7 worm cellular contexts compared by ENCODE assay signal in the genomic region with DNA sequence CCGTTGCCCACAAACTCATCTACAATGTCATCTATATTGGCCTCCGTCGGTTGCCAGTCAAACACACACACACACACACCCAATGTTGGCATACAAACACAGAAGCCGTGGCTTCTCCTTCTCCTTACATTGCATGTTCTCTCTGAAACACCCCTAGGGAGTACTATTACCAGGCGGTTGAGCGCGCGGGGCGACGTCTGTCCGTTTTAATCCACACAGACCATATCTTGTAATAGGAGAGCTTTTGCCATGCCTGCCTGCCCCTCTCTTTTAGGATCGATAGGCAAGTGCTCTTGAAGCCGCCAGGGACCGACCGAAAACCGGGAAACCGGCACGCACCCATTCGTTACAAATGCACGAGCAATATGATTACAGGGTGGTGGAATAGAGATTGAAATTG.
TF ChIP-seq lines count a peak whose summit lies in the region.

No protein-coding gene starts in this region.

TF ChIP-seq in whole organism, L1 larva, 84 proteins besides CTCF, POLR2A, EP300 and RAD21:
- TF ChIP-seq lin-14 (GFP tag; optimal IDR thresholded peaks at IDR 0.05; lab: Kevin White, UChicago) (peak; percentile 28), hpl-2 (GFP tag; optimal IDR thresholded peaks at IDR 0.05; lab: Kevin White, UChicago) (no peak), fkh-4 (tag; optimal IDR thresholded peaks at IDR 0.05; lab: Kevin White, UChicago; ENCODE audit: borderline replicate concordance) (no peak), zag-1 (tag; optimal IDR thresholded peaks at IDR 0.05; lab: Kevin White, UChicago) (no peak), skn-1 (tag; optimal IDR thresholded peaks at IDR 0.05; lab: Kevin White, UChicago) (no peak)
TF ChIP-seq in whole organism, L1 larva: peak in this region for 1.

TF ChIP-seq in whole organism, L4 larva, 104 proteins besides CTCF, POLR2A, EP300 and RAD21 (continues in another document):
- TF ChIP-seq F37D6.2 (tag; optimal IDR thresholded peaks at IDR 0.05; lab: Kevin White, UChicago) (no peak), tra-1 (GFP tag; IDR thresholded peaks at IDR 0.05; lab: Robert Waterston, UW) (no peak), dve-1 (tag; optimal IDR thresholded peaks at IDR 0.05; lab: Kevin White, UChicago; ENCODE audit: insufficient read depth) (no peak), lsy-2 (tag; optimal IDR thresholded peaks at IDR 0.05; lab: Kevin White, UChicago) (no peak), D1046.2 (GFP tag; IDR thresholded peaks at IDR 0.05; lab: Robert Waterston, UW) (no peak), daf-8 (GFP tag; IDR thresholded peaks at IDR 0.05; lab: Robert Waterston, UW) (no peak), T26A8.4 (GFP tag; IDR thresholded peaks at IDR 0.05; lab: Robert Waterston, UW) (no peak), hlh-11 (tag; optimal IDR thresholded peaks at IDR 0.05; lab: Kevin White, UChicago) (no peak), hlh-30 (tag; optimal IDR thresholded peaks at IDR 0.05; lab: Kevin White, UChicago; ENCODE audit: insufficient read depth) (peak; percentile 1), lin-13 (GFP tag; optimal IDR thresholded peaks at IDR 0.05; lab: Kevin White, UChicago) (no peak), arid-1 (GFP tag; conservative IDR thresholded peaks at IDR 0.05; lab: Robert Waterston, UW) (no peak), daf-12 (tag; optimal IDR thresholded peaks at IDR 0.05; lab: Kevin White, UChicago) (no peak), spr-1 (tag; optimal IDR thresholded peaks at IDR 0.05; lab: Kevin White, UChicago) (no peak), ceh-32 (tag; optimal IDR thresholded peaks at IDR 0.05; lab: Kevin White, UChicago; ENCODE audit: poor library complexity) (no peak)

TF ChIP-seq in whole organism, early embryonic, 17 proteins besides CTCF, POLR2A, EP300 and RAD21:
- TF ChIP-seq pes-1 (GFP tag; IDR thresholded peaks at IDR 0.05; lab: Robert Waterston, UW) (peak; percentile 29; the same call in 1 of the 2 replicates), aly-1 (tag; optimal IDR thresholded peaks at IDR 0.05; lab: Kevin White, UChicago) (no peak)

TF ChIP-seq in whole organism, late embryonic, 69 proteins besides CTCF, POLR2A, EP300 and RAD21 (continues in another document):
- TF ChIP-seq sdc-2 (tag; optimal IDR thresholded peaks at IDR 0.05; lab: Kevin White, UChicago) = no peak
- no peak for TF ChIP-seq ceh-31 (tag; optimal IDR thresholded peaks at IDR 0.05; lab: Kevin White, UChicago)
- TF ChIP-seq ceh-48 (tag; optimal IDR thresholded peaks at IDR 0.05; lab: Kevin White, UChicago) = peak; percentile 42
- TF ChIP-seq ceh-22 (tag; optimal IDR thresholded peaks at IDR 0.05; lab: Kevin White, UChicago) = no peak
- TF ChIP-seq F13H6.1 (tag; optimal IDR thresholded peaks at IDR 0.05; lab: Kevin White, UChicago) = no peak
- no peak for TF ChIP-seq fax-1 (tag; optimal IDR thresholded peaks at IDR 0.05; lab: Kevin White, UChicago)
- no peak for TF ChIP-seq ceh-45 (GFP tag; IDR thresholded peaks at IDR 0.05; lab: Robert Waterston, UW)
- TF ChIP-seq unc-42 (tag; optimal IDR thresholded peaks at IDR 0.05; lab: Kevin White, UChicago) = no peak
- peak; percentile 56 for TF ChIP-seq ceh-34 (tag; optimal IDR thresholded peaks at IDR 0.05; lab: Kevin White, UChicago)
- peak; percentile 22 for TF ChIP-seq mec-3 (tag; optimal IDR thresholded peaks at IDR 0.05; lab: Kevin White, UChicago; ENCODE audit: borderline replicate concordance)
- TF ChIP-seq lin-11 (tag; optimal IDR thresholded peaks at IDR 0.05; lab: Kevin White, UChicago) = no peak
- TF ChIP-seq hlh-30 (tag; optimal IDR thresholded peaks at IDR 0.05; lab: Kevin White, UChicago; ENCODE audit: insufficient read depth) = no peak
- no peak for TF ChIP-seq pat-9 (tag; optimal IDR thresholded peaks at IDR 0.05; lab: Kevin White, UChicago)
- no peak for TF ChIP-seq nhr-232 (tag; optimal IDR thresholded peaks at IDR 0.05; lab: Kevin White, UChicago)
- TF ChIP-seq gmeb-2 (tag; optimal IDR thresholded peaks at IDR 0.05; lab: Kevin White, UChicago) = no peak
- TF ChIP-seq unc-3 (GFP tag; conservative IDR thresholded peaks at IDR 0.05; lab: Robert Waterston, UW) = 0 out of 2 replicates have a peak, but pooled peaks have one; percentile 12
- TF ChIP-seq unc-3 (tag; optimal IDR thresholded peaks at IDR 0.05; lab: Kevin White, UChicago) = no peak

TF ChIP-seq in whole organism, midembryonic, 9 proteins besides CTCF, POLR2A, EP300 and RAD21:
- no peak for TF ChIP-seq klf-2 (GFP tag; conservative IDR thresholded peaks at IDR 0.05; lab: Robert Waterston, UW)
- TF ChIP-seq tab-1 (GFP tag; IDR thresholded peaks at IDR 0.05; lab: Robert Waterston, UW) = no peak
- TF ChIP-seq flt-1 (GFP tag; IDR thresholded peaks at IDR 0.05; lab: Robert Waterston, UW) = peak; percentile 56
- no peak for TF ChIP-seq ztf-23 (GFP tag; IDR thresholded peaks at IDR 0.05; lab: Robert Waterston, UW)
- no peak for TF ChIP-seq ref-1 (GFP tag; conservative IDR thresholded peaks at IDR 0.05; lab: Robert Waterston, UW)

TF ChIP-seq in whole organism, mixed stage, embryonic, 35 proteins besides CTCF, POLR2A, EP300 and RAD21:
- TF ChIP-seq ceh-39 (tag; optimal IDR thresholded peaks at IDR 0.05; lab: Kevin White, UChicago) (no peak), mls-2 (tag; optimal IDR thresholded peaks at IDR 0.05; lab: Kevin White, UChicago) (no peak), unc-120 (tag; optimal IDR thresholded peaks at IDR 0.05; lab: Kevin White, UChicago; ENCODE audit: poor library complexity, severe bottlenecking) (no peak), sem-2 (GFP tag; optimal IDR thresholded peaks at IDR 0.05; lab: Kevin White, UChicago) (no peak), lsy-2 (tag; optimal IDR thresholded peaks at IDR 0.05; lab: Kevin White, UChicago) (no peak), ces-1 (GFP tag; optimal IDR thresholded peaks at IDR 0.05; lab: Kevin White, UChicago) (peak; percentile 14), sptf-1 (tag; optimal IDR thresholded peaks at IDR 0.05; lab: Kevin White, UChicago) (no peak)
TF ChIP-seq in whole organism, mixed stage, embryonic: peak in this region for 1.

TF ChIP-seq in whole organism, young adult, 124 proteins besides CTCF, POLR2A, EP300 and RAD21:
- TF ChIP-seq Y53G8AR.9 (GFP tag; conservative IDR thresholded peaks at IDR 0.05; lab: Robert Waterston, UW) (no peak), zfh-2 (GFP tag; conservative IDR thresholded peaks at IDR 0.05; lab: Robert Waterston, UW) (0 out of 2 replicates have a peak, but pooled peaks have one; percentile 33), F39B2.1 (GFP tag; IDR thresholded peaks at IDR 0.05; lab: Robert Waterston, UW) (no peak), F33H1.4 (GFP tag; IDR thresholded peaks at IDR 0.05; lab: Robert Waterston, UW) (0 out of 2 replicates have a peak, but pooled peaks have one; percentile 9), ztf-6 (GFP tag; IDR thresholded peaks at IDR 0.05; lab: Robert Waterston, UW) (no peak), madf-8 (GFP tag; conservative IDR thresholded peaks at IDR 0.05; lab: Robert Waterston, UW) (no peak), attf-3 (GFP tag; conservative IDR thresholded peaks at IDR 0.05; lab: Robert Waterston, UW) (0 out of 2 replicates have a peak, but pooled peaks have one; percentile 11)
